Worm (Caenorhabditis elegans) whole organism, L4 larva: Measurements from ENCODE around the gene Y59E9AL.36.
A peak's percentile ranks its signal among the peaks of the same experiment; 100 is the strongest.

Experiments used
- F10B5.3 ChIP-seq: sonication (generic microtip); optimal IDR thresholded peaks from 2 replicates; lab custom pipeline; 2016; ENCODE audit warnings: mild to moderate bottlenecking, missing genetic modification characterization, missing compliant biosample characterization
- F26F4.8 ChIP-seq: fragments of 200-800 bp; sonication (Bioruptor generic); conservative IDR thresholded peaks from 2 replicates; pipeline ENCODE4 v1.3.6; 2022; ENCODE audit warnings: missing genetic modification characterization, missing compliant biosample characterization
- F37D6.2 ChIP-seq: sonication (generic microtip); optimal IDR thresholded peaks from 2 replicates; lab custom pipeline; 2016; ENCODE audit warnings: mild to moderate bottlenecking, missing genetic modification characterization, missing compliant biosample characterization
- F44E2.7 ChIP-seq: fragments of 200-800 bp; sonication (Bioruptor generic); IDR thresholded peaks from 2 replicates; pipeline ENCODE4 v2.1.2; 2022; ENCODE audit warnings: missing genetic modification characterization, missing compliant biosample characterization
- R02D3.7 ChIP-seq: fragments of 150-350 bp; sonication (generic microtip); optimal IDR thresholded peaks from 3 replicates; lab custom pipeline; 2014; ENCODE audit warnings: missing biosample characterization, missing genetic modification characterization
- T20F7.1 ChIP-seq: fragments of 200-800 bp; sonication (Bioruptor generic); optimal IDR thresholded peaks from 2 replicates; lab custom pipeline; 2018; ENCODE audit warnings: mild to moderate bottlenecking, missing genetic modification characterization, missing compliant biosample characterization
- Y105C5A.15 ChIP-seq: fragments of 200-800 bp; sonication (Bioruptor generic); IDR thresholded peaks from 2 replicates; pipeline ENCODE4 v1.3.6; 2022; ENCODE audit warnings: missing genetic modification characterization, missing compliant biosample characterization
- ZK337.2 ChIP-seq: fragments of 200-800 bp; sonication (Bioruptor generic); IDR thresholded peaks from 2 replicates; pipeline ENCODE4 v1.3.6; 2022; ENCODE audit warnings: missing genetic modification reagents, missing genetic modification characterization, missing compliant biosample characterization
- ZK546.5 ChIP-seq, 2 experiments: sonication (generic microtip); optimal IDR thresholded peaks; 2 replicates each; lab custom pipeline; 2017; ENCODE audit warnings: missing biosample characterization in 2 of 2, missing genetic modification characterization in 2 of 2
- aly-2 ChIP-seq: sonication (generic microtip); optimal IDR thresholded peaks from 2 replicates; lab custom pipeline; 2018; ENCODE audit warnings: missing biosample characterization, missing genetic modification characterization
- arid-1 ChIP-seq: fragments of 200-800 bp; sonication (Bioruptor generic); conservative IDR thresholded peaks from 2 replicates; pipeline ENCODE4 v1.3.6; 2022; ENCODE audit warnings: missing genetic modification reagents, missing genetic modification characterization, missing compliant biosample characterization
- attf-4 ChIP-seq: sonication (generic microtip); optimal IDR thresholded peaks from 3 replicates; lab custom pipeline; 2017; ENCODE audit warnings: missing biosample characterization, missing genetic modification characterization
- ceh-20 ChIP-seq: fragments of 200-800 bp; sonication (Bioruptor generic); IDR thresholded peaks from 2 replicates; pipeline ENCODE4 v1.3.6; 2022; ENCODE audit warnings: missing genetic modification reagents, missing genetic modification characterization, missing compliant biosample characterization
- ceh-44 ChIP-seq: fragments of 200-800 bp; sonication (Bioruptor generic); IDR thresholded peaks from 2 replicates; pipeline ENCODE4 v1.3.6; 2022; ENCODE audit warnings: missing genetic modification reagents, missing genetic modification characterization, missing compliant biosample characterization
- ceh-62 ChIP-seq: sonication (generic microtip); optimal IDR thresholded peaks from 2 replicates; lab custom pipeline; 2017; ENCODE audit warnings: missing biosample characterization, missing genetic modification characterization
- daf-16 ChIP-seq, 3 experiments: sonication (generic microtip); optimal IDR thresholded peaks; 2 replicates each; lab custom pipeline; 2016 to 2017; ENCODE audit warnings: missing genetic modification characterization in 3 of 3, missing genetic modification reagents in 3 of 3, mild to moderate bottlenecking in 2 of 3, missing compliant biosample characterization in 2 of 3, missing biosample characterization in 1 of 3, moderate library complexity in 1 of 3
- daf-19 ChIP-seq: fragments of 200-800 bp; sonication (Bioruptor generic); conservative IDR thresholded peaks from 2 replicates; pipeline ENCODE4 v1.3.6; 2022; ENCODE audit warnings: missing genetic modification characterization, missing compliant biosample characterization
- daf-8 ChIP-seq: fragments of 200-800 bp; sonication (Bioruptor generic); IDR thresholded peaks from 2 replicates; pipeline ENCODE4 v1.3.6; 2022; ENCODE audit warnings: missing genetic modification characterization, missing compliant biosample characterization
- dmd-8 ChIP-seq: fragments of 200-800 bp; sonication (Bioruptor generic); IDR thresholded peaks from 2 replicates; pipeline ENCODE4 v1.3.6; 2022; ENCODE audit warnings: missing genetic modification characterization, missing compliant biosample characterization
- dpl-1 ChIP-seq: fragments of 150-350 bp; optimal IDR thresholded peaks from 2 replicates; lab custom pipeline; 2014; ENCODE audit warnings: missing biosample characterization, missing genetic modification reagents, missing genetic modification characterization
- duxl-1 ChIP-seq: sonication (generic microtip); optimal IDR thresholded peaks from 2 replicates; lab custom pipeline; 2016; ENCODE audit warnings: mild to moderate bottlenecking, missing genetic modification characterization, moderate library complexity, missing compliant biosample characterization; ENCODE audit not compliant: poor library complexity
- fkh-10 ChIP-seq: fragments of 150-350 bp; optimal IDR thresholded peaks from 2 replicates; lab custom pipeline; 2014; ENCODE audit warnings: missing biosample characterization, missing genetic modification reagents, missing genetic modification characterization
- fos-1 ChIP-seq: fragments of 150-350 bp; optimal IDR thresholded peaks from 2 replicates; lab custom pipeline; 2014; ENCODE audit warnings: missing biosample characterization, missing genetic modification characterization
- hmg-1.1 ChIP-seq: fragments of 200-800 bp; sonication (Bioruptor generic); IDR thresholded peaks from 2 replicates; pipeline ENCODE4 v1.3.6; 2022; ENCODE audit warnings: missing genetic modification reagents, missing genetic modification characterization, missing compliant biosample characterization
- lim-7 ChIP-seq: fragments of 200-800 bp; sonication (Bioruptor generic); IDR thresholded peaks from 2 replicates; pipeline ENCODE4 v1.3.6; 2022; ENCODE audit warnings: missing genetic modification characterization, missing compliant biosample characterization
- lin-1 ChIP-seq: fragments of 200-800 bp; sonication (Bioruptor generic); IDR thresholded peaks from 2 replicates; pipeline ENCODE4 v1.3.6; 2022; ENCODE audit warnings: missing genetic modification reagents, missing genetic modification characterization, missing compliant biosample characterization
- lin-13 ChIP-seq: fragments of 150-350 bp; optimal IDR thresholded peaks from 2 replicates; lab custom pipeline; 2014; ENCODE audit warnings: missing biosample characterization, missing genetic modification reagents, missing genetic modification characterization
- lin-29 ChIP-seq: fragments of 200-800 bp; sonication (Bioruptor generic); IDR thresholded peaks from 2 replicates; pipeline ENCODE4 v1.3.6; 2022; ENCODE audit warnings: missing genetic modification reagents, missing genetic modification characterization, missing compliant biosample characterization
- lin-38 ChIP-seq: fragments of 200-800 bp; sonication (Bioruptor generic); IDR thresholded peaks from 2 replicates; pipeline ENCODE4 v1.3.6; 2022; ENCODE audit warnings: missing genetic modification reagents, missing genetic modification characterization, missing compliant biosample characterization
- lir-3 ChIP-seq: sonication (generic microtip); optimal IDR thresholded peaks from 2 replicates; lab custom pipeline; 2016; ENCODE audit warnings: mild to moderate bottlenecking, missing genetic modification characterization, missing compliant biosample characterization
- madf-5 ChIP-seq, 2 experiments: fragments of 200-800 bp; sonication (Bioruptor generic); IDR thresholded peaks; 2 replicates each; pipeline ENCODE4 v1.3.6; 2022; ENCODE audit warnings: missing compliant biosample characterization in 2 of 2, missing genetic modification characterization in 2 of 2
- mdl-1 ChIP-seq, 2 experiments: fragments of 150-350 bp in 1 of 2; sonication (generic microtip) in 1 of 2; optimal IDR thresholded peaks; 2 replicates each; lab custom pipeline; 2014 to 2017; ENCODE audit warnings: missing biosample characterization in 2 of 2, missing genetic modification characterization in 2 of 2
- mep-1 ChIP-seq: fragments of 150-350 bp; sonication (generic microtip); optimal IDR thresholded peaks from 3 replicates; lab custom pipeline; 2014; ENCODE audit warnings: missing biosample characterization, missing genetic modification characterization
- mxl-2 ChIP-seq: fragments of 200-800 bp; sonication (Bioruptor generic); conservative IDR thresholded peaks from 2 replicates; pipeline ENCODE4 v1.3.6; 2022; ENCODE audit warnings: missing genetic modification reagents, missing genetic modification characterization, missing compliant biosample characterization
- mxl-3 ChIP-seq: fragments of 200-800 bp; sonication (Bioruptor generic); optimal IDR thresholded peaks from 2 replicates; lab custom pipeline; 2018; ENCODE audit warnings: mild to moderate bottlenecking, missing genetic modification characterization, missing compliant biosample characterization
- nhr-10 ChIP-seq: fragments of 150-350 bp; optimal IDR thresholded peaks from 2 replicates; lab custom pipeline; 2014; ENCODE audit warnings: missing biosample characterization, missing genetic modification characterization
- nhr-102 ChIP-seq: sonication (generic microtip); optimal IDR thresholded peaks from 2 replicates; lab custom pipeline; 2016; ENCODE audit warnings: mild to moderate bottlenecking, missing genetic modification characterization, moderate library complexity, missing compliant biosample characterization
- nhr-11 ChIP-seq: fragments of 150-350 bp; optimal IDR thresholded peaks from 2 replicates; lab custom pipeline; 2014; ENCODE audit warnings: missing biosample characterization, missing genetic modification characterization
- nhr-42 ChIP-seq: fragments of 200-800 bp; sonication (Bioruptor generic); IDR thresholded peaks from 2 replicates; pipeline ENCODE4 v1.3.6; 2022; ENCODE audit warnings: missing genetic modification characterization, missing compliant biosample characterization
- nhr-48 ChIP-seq: sonication (generic microtip); optimal IDR thresholded peaks from 2 replicates; lab custom pipeline; 2016; ENCODE audit warnings: mild to moderate bottlenecking, missing genetic modification characterization, missing compliant biosample characterization
- nhr-76 ChIP-seq: fragments of 150-350 bp; optimal IDR thresholded peaks from 2 replicates; lab custom pipeline; 2014; ENCODE audit warnings: missing biosample characterization, missing genetic modification characterization
- nhr-77 ChIP-seq: fragments of 150-350 bp; optimal IDR thresholded peaks from 2 replicates; lab custom pipeline; 2014; ENCODE audit warnings: missing biosample characterization, missing genetic modification characterization
- saeg-2 ChIP-seq: fragments of 200-800 bp; sonication (Bioruptor generic); IDR thresholded peaks from 2 replicates; pipeline ENCODE4 v1.3.6; 2022; ENCODE audit warnings: missing genetic modification reagents, missing genetic modification characterization, missing compliant biosample characterization
- snpc-4 ChIP-seq: fragments of 150-350 bp; optimal IDR thresholded peaks from 2 replicates; lab custom pipeline; 2014; ENCODE audit warnings: missing biosample characterization, missing genetic modification characterization
- spr-3 ChIP-seq: fragments of 200-800 bp; sonication (Bioruptor generic); optimal IDR thresholded peaks from 2 replicates; lab custom pipeline; 2018; ENCODE audit warnings: mild to moderate bottlenecking, missing genetic modification characterization, missing compliant biosample characterization
- tag-97 ChIP-seq: fragments of 200-800 bp; sonication (Bioruptor generic); IDR thresholded peaks from 2 replicates; pipeline ENCODE4 v1.3.6; 2022; ENCODE audit warnings: missing genetic modification characterization, missing compliant biosample characterization
- unc-62 ChIP-seq, 3 experiments: fragments of 150-350 bp in 1 of 3; sonication (generic microtip); optimal IDR thresholded peaks in 2 of 3; peaks in 1 of 3; 1 replicate in 1 of 3; 2 replicates in 2 of 3; lab custom pipeline; 2014 to 2017; ENCODE audit warnings: missing biosample characterization in 3 of 3, missing genetic modification characterization in 3 of 3, missing genetic modification reagents in 3 of 3, missing genotype in 1 of 3
- vab-7 ChIP-seq: fragments of 200-800 bp; sonication (Bioruptor generic); IDR thresholded peaks from 2 replicates; pipeline ENCODE4 v1.3.6; 2022; ENCODE audit warnings: missing genetic modification reagents, missing genetic modification characterization, missing compliant biosample characterization
- zag-1 ChIP-seq: fragments of 150-350 bp; optimal IDR thresholded peaks from 2 replicates; lab custom pipeline; 2014; ENCODE audit warnings: missing biosample characterization, missing genetic modification characterization
- zip-11 ChIP-seq: fragments of 200-800 bp; sonication (Bioruptor generic); IDR thresholded peaks from 2 replicates; pipeline ENCODE4 v1.3.6; 2022; ENCODE audit warnings: missing genetic modification characterization, missing compliant biosample characterization
- zip-2 ChIP-seq: fragments of 150-350 bp; optimal IDR thresholded peaks from 2 replicates; lab custom pipeline; 2014; ENCODE audit warnings: missing biosample characterization, missing genetic modification characterization
- ztf-7 ChIP-seq: fragments of 150-350 bp; optimal IDR thresholded peaks from 2 replicates; lab custom pipeline; 2014; ENCODE audit warnings: missing biosample characterization, missing genetic modification characterization

The Y59E9AL.36 gene

ce11 chrIV:5209390-5209789 lies at the start of gene Y59E9AL.36, which contains the start of gene nbet-1:
Y59E9AL.36 (minus strand) TSS chrIV:5209481.
nbet-1 (plus strand) TSS chrIV:5209501.
- TF ChIP-seq unc-62 (GFP tag; optimal IDR thresholded peaks at IDR 0.05 in 1 of 2; lab: Kevin White, UChicago) (peak in 1 of 2 experiments; percentile 57), unc-62 (tag; optimal IDR thresholded peaks at IDR 0.05; lab: Kevin White, UChicago) (no peak), snpc-4 (no peak), F10B5.3 (tag; lab: Kevin White, UChicago) (no peak), vab-7 (no peak), ztf-7 (tag; lab: Kevin White, UChicago) (no peak), fos-1 (tag; lab: Kevin White, UChicago) (no peak), arid-1 (0 out of 2 replicates have a peak, but pooled peaks have one; percentile 19), zip-2 (no peak), F44E2.7 (no peak), ceh-44 (no peak), lin-13 (GFP tag; lab: Kevin White, UChicago) (peak; percentile 84), dmd-8 (GFP tag; lab: Robert Waterston, UW) (no peak), tag-97 (GFP tag; lab: Robert Waterston, UW) (no peak), ceh-62 (tag; lab: Kevin White, UChicago) (no peak), duxl-1 (peak; percentile 46), nhr-11 (peak; percentile 94), lir-3 (no peak), daf-19 (GFP tag; lab: Robert Waterston, UW) (no peak), mep-1 (tag; lab: Kevin White, UChicago) (peak; percentile 76), mxl-2 (no peak), nhr-42 (no peak), zip-11 (GFP tag; lab: Robert Waterston, UW) (no peak), nhr-48 (no peak), lin-29 (GFP tag; lab: Robert Waterston, UW) (no peak), nhr-102 (peak; percentile 5), attf-4 (tag; lab: Kevin White, UChicago) (no peak), ZK546.5 (tag; optimal IDR thresholded peaks at IDR 0.05; lab: Kevin White, UChicago) (no peak), madf-5 (GFP tag; IDR thresholded peaks at IDR 0.05; lab: Robert Waterston, UW) (no peak), aly-2 (tag; lab: Kevin White, UChicago) (no peak), F26F4.8 (GFP tag; lab: Robert Waterston, UW) (no peak), saeg-2 (GFP tag; lab: Robert Waterston, UW) (no peak), lin-38 (GFP tag; lab: Robert Waterston, UW) (peak; percentile 95), ceh-20 (no peak), daf-8 (GFP tag; lab: Robert Waterston, UW) (no peak), nhr-10 (no peak), fkh-10 (GFP tag; lab: Kevin White, UChicago) (no peak), T20F7.1 (peak; percentile 45), Y105C5A.15 (GFP tag; lab: Robert Waterston, UW) (no peak), lim-7 (GFP tag; lab: Robert Waterston, UW) (no peak), hmg-1.1 (GFP tag; lab: Robert Waterston, UW) (peak; percentile 66; the same call in 1 of the 2 replicates), spr-3 (no peak), zag-1 (tag; lab: Kevin White, UChicago) (no peak), nhr-77 (tag; lab: Kevin White, UChicago) (peak; percentile 70), daf-16 (GFP tag; optimal IDR thresholded peaks at IDR 0.05; lab: Kevin White, UChicago) (peak in 1 of 2 experiments; percentile 33), daf-16 (tag; optimal IDR thresholded peaks at IDR 0.05; lab: Kevin White, UChicago) (peak; percentile 75), mxl-3 (GFP tag; lab: Kevin White, UChicago) (peak; percentile 77), nhr-76 (no peak), dpl-1 (GFP tag; lab: Kevin White, UChicago) (peak; percentile 83), lin-1 (GFP tag; lab: Robert Waterston, UW) (no peak), R02D3.7 (tag; lab: Kevin White, UChicago) (peak; percentile 94), ZK337.2 (GFP tag; lab: Robert Waterston, UW) (no peak), mdl-1 (tag; optimal IDR thresholded peaks at IDR 0.05; lab: Kevin White, UChicago) (peak in 1 of 2 experiments; percentile 49), F37D6.2 (tag; lab: Kevin White, UChicago) (no peak)
